Worm (Caenorhabditis elegans): Measurements from ENCODE around the gene zipt-2.3.

DNA sequence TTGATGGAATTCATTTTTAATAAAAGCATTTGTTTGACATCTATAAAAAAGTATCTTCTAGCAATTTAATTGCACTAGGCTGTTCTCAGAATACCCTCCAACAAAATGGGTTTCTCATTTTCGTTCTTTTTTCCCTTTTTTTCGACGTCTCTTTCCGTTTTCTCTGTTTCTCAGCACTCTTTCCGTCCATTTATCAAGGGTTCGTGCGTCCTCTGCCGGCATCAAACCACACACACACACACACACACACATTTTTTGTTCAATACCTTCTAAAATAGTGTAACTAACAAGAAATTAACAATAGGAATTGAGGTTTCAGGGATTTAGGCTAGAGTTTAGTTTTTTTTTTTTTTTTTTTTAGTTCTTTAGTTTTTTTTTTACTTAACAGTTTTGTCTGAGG lies 40.6 kb upstream of the zipt-2.3 start:
- no peak for TF ChIP-seq lin-11 (tag; optimal IDR thresholded peaks at IDR 0.05)
- TF ChIP-seq lin-13 (GFP tag; optimal IDR thresholded peaks at IDR 0.05) = no peak
- TF ChIP-seq nhr-237 (tag; optimal IDR thresholded peaks at IDR 0.05) = no peak
- TF ChIP-seq nhr-25 (tag; optimal IDR thresholded peaks at IDR 0.05) = peak; percentile 20
- TF ChIP-seq aly-2 (tag; optimal IDR thresholded peaks at IDR 0.05) = no peak
- TF ChIP-seq snpc-4 (tag; optimal IDR thresholded peaks at IDR 0.05) = no peak
- TF ChIP-seq nhr-77 (tag; optimal IDR thresholded peaks at IDR 0.05) = no peak
- TF ChIP-seq C34F6.9 (tag; optimal IDR thresholded peaks at IDR 0.05) = peak; percentile 46
- no peak for TF ChIP-seq nhr-21 (tag; optimal IDR thresholded peaks at IDR 0.05)
- TF ChIP-seq elt-1 (tag; optimal IDR thresholded peaks at IDR 0.05) = no peak
- TF ChIP-seq ztf-4 (tag; optimal IDR thresholded peaks at IDR 0.05) = no peak
- TF ChIP-seq lin-39 (tag; optimal IDR thresholded peaks at IDR 0.05) = no peak
- TF ChIP-seq mdl-1 (tag; optimal IDR thresholded peaks at IDR 0.05) = no peak

Measured in whole organism, L2 larva.